Worm (Caenorhabditis elegans): Measurements from ENCODE around the gene srh-128.

ce11 chrII:2656606-2657005, 48.5 kb downstream of the srh-128 start, which contains the start of gene sri-47:
- TF ChIP-seq ama-1 (optimal IDR thresholded peaks at IDR 0.05), result no peak
- no peak for TF ChIP-seq hmbx-1 (tag; optimal IDR thresholded peaks at IDR 0.05)
- TF ChIP-seq hnd-1 (tag; optimal IDR thresholded peaks at IDR 0.05), result no peak
- TF ChIP-seq pes-1 (GFP tag; IDR thresholded peaks at IDR 0.05), result no peak
- TF ChIP-seq aly-1 (tag; optimal IDR thresholded peaks at IDR 0.05), result no peak
